Worm (Caenorhabditis elegans) whole organism, L4/young adult: ENCODE measurements around the gene phy-2.

Experiments used
- W03F9.2 ChIP-seq: fragments of 150-350 bp; optimal IDR thresholded peaks from 2 replicates; lab custom pipeline; 2014; ENCODE audit warnings: missing biosample characterization, missing genetic modification characterization
- dao-5 ChIP-seq: sonication (generic microtip); optimal IDR thresholded peaks from 2 replicates; lab custom pipeline; 2016; ENCODE audit warnings: missing genotype, missing genetic modification characterization, moderate library complexity, missing compliant biosample characterization
- him-1 ChIP-seq: sonication (generic microtip); optimal IDR thresholded peaks from 2 replicates; lab custom pipeline; 2016; ENCODE audit warnings: missing genotype, missing genetic modification reagents, missing genetic modification characterization, missing compliant biosample characterization

DNA sequence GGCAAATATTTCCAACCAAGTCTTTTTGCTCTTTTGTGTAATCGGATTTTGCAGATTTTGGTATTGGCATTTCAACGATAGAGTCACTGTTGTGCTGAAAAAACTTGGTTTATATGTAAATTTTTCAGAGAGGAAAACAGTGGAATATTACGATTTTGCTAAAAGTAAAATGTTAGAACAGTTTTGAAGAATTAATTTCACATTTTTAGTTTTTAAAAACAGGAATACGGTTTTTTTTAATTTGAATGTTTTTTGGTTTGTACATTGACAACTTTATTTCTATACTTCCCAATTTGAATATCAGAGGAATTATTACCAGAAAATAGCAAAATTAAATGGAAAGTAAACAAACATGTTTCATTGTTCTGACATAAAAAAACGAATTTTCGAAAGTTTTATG is 36.8 kb upstream of the phy-2 start, which contains the start of gene dnj-26:
- TF ChIP-seq him-1 (tag; lab: Kevin White, UChicago): no peak
- TF ChIP-seq dao-5 (tag; lab: Kevin White, UChicago): no peak
- no peak for TF ChIP-seq W03F9.2 (tag; lab: Kevin White, UChicago)
